Fruit fly (Drosophila melanogaster) ovary, adult (tissue): Measurements from ENCODE around the gene Mst85C.

ENCODE experiments used
- CG17801 ChIP-seq: fragments of 200-800 bp; optimal IDR thresholded peaks from 2 replicates; lab custom pipeline; 2019; ENCODE audit warnings: missing biosample characterization, mild to moderate bottlenecking, missing genetic modification characterization, moderate library complexity; ENCODE audit not compliant: partially characterized antibody

Gene Mst85C

dm6 chr3R:9047561-9048465 is 632 bp upstream of the Mst85C start, which contains the start of gene Rel:
Rel (minus strand) TSS chr3R:9047977.
- TF ChIP-seq CG17801 (GFP tag; lab: Kevin White, UChicago), result peak; percentile 77

dm6 chr3R:9049091-9049981 is 891 bp downstream of the Mst85C start:
- TF ChIP-seq CG17801 (GFP tag; lab: Kevin White, UChicago), result no peak

- TF ChIP-seq CG17801 (GFP tag; lab: Kevin White, UChicago), result no peak
Observed at dm6 chr3R:9050519-9051119, 2.2 kb downstream of the Mst85C start, which contains the start of gene Nmdmc. Nmdmc (minus strand) TSS chr3R:9050555.

dm6 chr3R:9051937-9052680 is 3.7 kb downstream of the Mst85C start, which contains the start of gene Kdm2:
Kdm2 (plus strand) TSS chr3R:9052495.
- peak; percentile 51 for TF ChIP-seq CG17801 (GFP tag; lab: Kevin White, UChicago)

- peak; percentile 42 for TF ChIP-seq CG17801 (GFP tag; lab: Kevin White, UChicago)
Observed at dm6 chr3R:9053021-9053420, 4.6 kb downstream of the Mst85C start.

dm6 chr3R:9053850-9054441 is 5.5 kb downstream of the Mst85C start:
- TF ChIP-seq CG17801 (GFP tag; lab: Kevin White, UChicago), result no peak

dm6 chr3R:9054442-9055118 is 6.1 kb downstream of the Mst85C start:
- TF ChIP-seq CG17801 (GFP tag; lab: Kevin White, UChicago), result peak; percentile 25

dm6 chr3R:9055119-9056105 is 7.0 kb downstream of the Mst85C start:
- TF ChIP-seq CG17801 (GFP tag; lab: Kevin White, UChicago), result peak; percentile 94

dm6 chr3R:9056409-9057031 is 8.1 kb downstream of the Mst85C start:
- TF ChIP-seq CG17801 (GFP tag; lab: Kevin White, UChicago), result no peak

dm6 chr3R:9057032-9057397 is 8.6 kb downstream of the Mst85C start:
- TF ChIP-seq CG17801 (GFP tag; lab: Kevin White, UChicago), result no peak

dm6 chr3R:9057398-9058058 is 9.1 kb downstream of the Mst85C start:
- peak; percentile 98 for TF ChIP-seq CG17801 (GFP tag; lab: Kevin White, UChicago)
